Worm (Caenorhabditis elegans) whole organism, L4/young adult: ENCODE measurements around the gene pqn-51.

Experiments used
- W03F9.2 ChIP-seq: fragments of 150-350 bp; optimal IDR thresholded peaks from 2 replicates; lab custom pipeline; 2014; ENCODE audit warnings: missing biosample characterization, missing genetic modification characterization
- dao-5 ChIP-seq: sonication (generic microtip); optimal IDR thresholded peaks from 2 replicates; lab custom pipeline; 2016; ENCODE audit warnings: missing genotype, missing genetic modification characterization, moderate library complexity, missing compliant biosample characterization

ce11 chrV:5064761-5065421 lies 15.5 kb downstream of the pqn-51 start, which contains the start of gene mlk-1:
- TF ChIP-seq dao-5 (tag; lab: Kevin White, UChicago) (no peak), W03F9.2 (tag; lab: Kevin White, UChicago) (no peak)
